Worm (Caenorhabditis elegans): Measurements from ENCODE around the gene rps-30.
A peak's percentile ranks its signal among the peaks of the same experiment; 100 is the strongest.

rps-30 gene

ce11 chrV:7806629-7807028 lies 30.3 kb downstream of the rps-30 start:
- TF ChIP-seq flh-1 (GFP tag; optimal IDR thresholded peaks at IDR 0.05) (no peak), ces-1 (GFP tag; optimal IDR thresholded peaks at IDR 0.05) (no peak), sem-2 (GFP tag; optimal IDR thresholded peaks at IDR 0.05) (no peak), mab-5 (tag; optimal IDR thresholded peaks at IDR 0.05) (no peak), mep-1 (tag; optimal IDR thresholded peaks at IDR 0.05) (no peak)

ce11 chrV:7808444-7808843 lies 32.1 kb downstream of the rps-30 start:
- TF ChIP-seq lin-32 (GFP tag; optimal IDR thresholded peaks at IDR 0.05), result no peak
- no peak for TF ChIP-seq ceh-43 (GFP tag; optimal IDR thresholded peaks at IDR 0.05)
- no peak for TF ChIP-seq sem-2 (GFP tag; optimal IDR thresholded peaks at IDR 0.05)
- no peak for TF ChIP-seq drap-1 (GFP tag; optimal IDR thresholded peaks at IDR 0.05)
- TF ChIP-seq nhr-237 (tag; optimal IDR thresholded peaks at IDR 0.05), result no peak
- no peak for TF ChIP-seq unc-62 (GFP tag; optimal IDR thresholded peaks at IDR 0.05)
- no peak for TF ChIP-seq tbx-8 (GFP tag; optimal IDR thresholded peaks at IDR 0.05)
- TF ChIP-seq flh-1 (GFP tag; optimal IDR thresholded peaks at IDR 0.05), result no peak
- TF ChIP-seq ceh-83 (GFP tag; optimal IDR thresholded peaks at IDR 0.05), result no peak
- TF ChIP-seq ceh-39 (tag; optimal IDR thresholded peaks at IDR 0.05), result no peak
- TF ChIP-seq nhr-12 (tag; optimal IDR thresholded peaks at IDR 0.05), result no peak
- no peak for TF ChIP-seq nhr-2 (tag; optimal IDR thresholded peaks at IDR 0.05)
- TF ChIP-seq elt-1 (tag; optimal IDR thresholded peaks at IDR 0.05; ENCODE audit: borderline replicate concordance, insufficient read depth), result no peak

ce11 chrV:7809320-7810256 lies 33.2 kb downstream of the rps-30 start, which contains the start of gene ZK742.3:
Gene ZK742.3 (minus strand): TSS chrV:7809912.
- TF ChIP-seq ceh-43 (GFP tag; optimal IDR thresholded peaks at IDR 0.05) (no peak), ceh-83 (GFP tag; optimal IDR thresholded peaks at IDR 0.05) (no peak), ceh-39 (tag; optimal IDR thresholded peaks at IDR 0.05) (no peak), tbx-8 (GFP tag; optimal IDR thresholded peaks at IDR 0.05) (no peak), flh-1 (GFP tag; optimal IDR thresholded peaks at IDR 0.05) (no peak), mls-2 (tag; optimal IDR thresholded peaks at IDR 0.05) (no peak), nhr-2 (tag; optimal IDR thresholded peaks at IDR 0.05) (no peak), sptf-1 (tag; optimal IDR thresholded peaks at IDR 0.05) (no peak), unc-62 (GFP tag; optimal IDR thresholded peaks at IDR 0.05) (no peak), ces-1 (GFP tag; optimal IDR thresholded peaks at IDR 0.05) (no peak), unc-39 (tag; optimal IDR thresholded peaks at IDR 0.05) (no peak), mep-1 (tag; optimal IDR thresholded peaks at IDR 0.05) (no peak), mab-5 (tag; optimal IDR thresholded peaks at IDR 0.05) (no peak), blmp-1 (tag; optimal IDR thresholded peaks at IDR 0.05) (no peak), lin-13 (tag; optimal IDR thresholded peaks at IDR 0.05) (no peak), nhr-76 (tag; optimal IDR thresholded peaks at IDR 0.05) (no peak), lin-32 (GFP tag; optimal IDR thresholded peaks at IDR 0.05) (no peak)

ce11 chrV:7810591-7810990 lies 34.2 kb downstream of the rps-30 start:
- no peak for TF ChIP-seq nhr-28 (tag; optimal IDR thresholded peaks at IDR 0.05)
- TF ChIP-seq M03D4.4 (tag; optimal IDR thresholded peaks at IDR 0.05), result no peak
- TF ChIP-seq elt-3 (tag; optimal IDR thresholded peaks at IDR 0.05), result no peak
- no peak for TF ChIP-seq nhr-237 (tag; optimal IDR thresholded peaks at IDR 0.05)
- no peak for TF ChIP-seq ceh-39 (tag; optimal IDR thresholded peaks at IDR 0.05)
- no peak for TF ChIP-seq cnd-1 (tag; optimal IDR thresholded peaks at IDR 0.05)
- TF ChIP-seq lin-32 (GFP tag; optimal IDR thresholded peaks at IDR 0.05), result no peak
- TF ChIP-seq nhr-76 (tag; optimal IDR thresholded peaks at IDR 0.05), result no peak
- TF ChIP-seq sptf-1 (tag; optimal IDR thresholded peaks at IDR 0.05), result no peak
- no peak for TF ChIP-seq blmp-1 (tag; optimal IDR thresholded peaks at IDR 0.05)
- no peak for TF ChIP-seq zip-8 (tag; optimal IDR thresholded peaks at IDR 0.05)
- TF ChIP-seq nhr-2 (tag; optimal IDR thresholded peaks at IDR 0.05), result no peak
- no peak for TF ChIP-seq snpc-4 (tag; optimal IDR thresholded peaks at IDR 0.05)
- no peak for TF ChIP-seq flh-1 (GFP tag; optimal IDR thresholded peaks at IDR 0.05)
- no peak for TF ChIP-seq mep-1 (tag; optimal IDR thresholded peaks at IDR 0.05)
- no peak for TF ChIP-seq elt-1 (tag; optimal IDR thresholded peaks at IDR 0.05; ENCODE audit: borderline replicate concordance, insufficient read depth)

- peak; percentile 31 for TF ChIP-seq pha-4 (tag; optimal IDR thresholded peaks at IDR 0.05)
- TF ChIP-seq unc-39 (tag; optimal IDR thresholded peaks at IDR 0.05), result no peak
Observed at ce11 chrV:7811758-7812157, 35.4 kb downstream of the rps-30 start, which contains the start of gene ZK742.4. Gene ZK742.4 (minus strand): TSS chrV:7811792.

Measured in whole organism, mixed stage, embryonic.